Fruit fly (Drosophila melanogaster) whole organism, embryonic: Measurements from ENCODE around the gene Ubc6.

ENCODE experiments used
- Asciz ChIP-seq: fragments of 200-800 bp; sonication (Bioruptor generic); optimal IDR thresholded peaks from 2 replicates; lab custom pipeline; 2017; ENCODE audit warnings: missing biosample characterization, mild to moderate bottlenecking, missing genetic modification characterization, missing genetic modification reagents
- Bdp1 ChIP-seq: fragments of 200-800 bp; sonication (Bioruptor generic); optimal IDR thresholded peaks from 3 replicates; lab custom pipeline; 2016; ENCODE audit warnings: missing biosample characterization, missing genetic modification characterization
- CG11696 ChIP-seq: fragments of 200-800 bp; sonication (Bioruptor generic); IDR thresholded peaks from 2 replicates; pipeline ENCODE4 v1.3.6; 2022; ENCODE audit warnings: missing biosample characterization, missing genetic modification characterization
- CG12219 ChIP-seq: fragments of 200-800 bp; sonication (Bioruptor generic); optimal IDR thresholded peaks from 3 replicates; lab custom pipeline; 2018; ENCODE audit warnings: missing biosample characterization, mild to moderate bottlenecking, missing genetic modification characterization
- CG13775 ChIP-seq: fragments of 200-800 bp; sonication (Bioruptor generic); optimal IDR thresholded peaks from 3 replicates; lab custom pipeline; 2017; ENCODE audit warnings: missing biosample characterization, mild to moderate bottlenecking, missing genetic modification characterization
- CG14667 ChIP-seq: fragments of 200-800 bp; sonication (Bioruptor generic); IDR thresholded peaks from 2 replicates; pipeline ENCODE4 v1.3.6; 2022; ENCODE audit warnings: missing biosample characterization, missing genetic modification characterization
- CG16813 ChIP-seq: fragments of 200-800 bp; sonication (Bioruptor generic); IDR thresholded peaks from 3 replicates; pipeline ENCODE4 v1.3.6; 2022; ENCODE audit warnings: missing biosample characterization, missing genetic modification characterization; ENCODE audit not compliant: partially characterized antibody
- CG17385 ChIP-seq: fragments of 200-800 bp; sonication (Bioruptor generic); optimal IDR thresholded peaks from 3 replicates; lab custom pipeline; 2018; ENCODE audit warnings: missing biosample characterization, mild to moderate bottlenecking, missing genetic modification characterization
- CG2129 ChIP-seq: fragments of 200-800 bp; sonication (Bioruptor generic); IDR thresholded peaks from 2 replicates; pipeline ENCODE4 v1.3.6; 2022; ENCODE audit warnings: missing biosample characterization, missing genetic modification characterization; ENCODE audit not compliant: partially characterized antibody
- CG2889 ChIP-seq: fragments of 200-800 bp; sonication (Bioruptor generic); IDR thresholded peaks from 3 replicates; pipeline ENCODE4 v1.3.6; 2022; ENCODE audit warnings: missing biosample characterization, missing genetic modification characterization
- CG3163 ChIP-seq: fragments of 200-800 bp; sonication (Bioruptor generic); optimal IDR thresholded peaks from 3 replicates; lab custom pipeline; 2016; ENCODE audit warnings: missing biosample characterization, missing genetic modification characterization
- CG33557 ChIP-seq: fragments of 200-800 bp; sonication (Bioruptor generic); optimal IDR thresholded peaks from 2 replicates; lab custom pipeline; 2019; ENCODE audit warnings: missing biosample characterization, mild to moderate bottlenecking, missing genetic modification characterization, moderate library complexity
- CG7357 ChIP-seq: fragments of 200-800 bp; sonication (Bioruptor generic); IDR thresholded peaks from 3 replicates; pipeline ENCODE4 v1.3.6; 2022; ENCODE audit warnings: missing biosample characterization, missing genetic modification characterization
- CG7928 ChIP-seq: fragments of 200-800 bp; sonication (Bioruptor generic); optimal IDR thresholded peaks from 2 replicates; lab custom pipeline; 2017; ENCODE audit warnings: missing biosample characterization, mild to moderate bottlenecking, missing genetic modification characterization
- CG9609 ChIP-seq: fragments of 200-800 bp; sonication (Bioruptor generic); optimal IDR thresholded peaks from 3 replicates; lab custom pipeline; 2016; ENCODE audit warnings: missing biosample characterization, missing genetic modification characterization
- Dbx ChIP-seq: fragments of 200-800 bp; sonication (Bioruptor generic); IDR thresholded peaks from 3 replicates; pipeline ENCODE4 v1.3.6; 2022; ENCODE audit warnings: missing biosample characterization, missing genetic modification characterization
- Dip2 ChIP-seq: fragments of 200-800 bp; sonication (Bioruptor generic); IDR thresholded peaks from 2 replicates; pipeline ENCODE4 v1.3.6; 2022; ENCODE audit warnings: missing biosample characterization, missing genetic modification characterization
- Dref ChIP-seq: fragments of 200-800 bp; sonication (Bioruptor generic); IDR thresholded peaks from 2 replicates; pipeline ENCODE4 v1.3.6; 2022; ENCODE audit warnings: missing biosample characterization, missing genetic modification characterization
- Elba2 ChIP-seq: fragments of 200-800 bp; sonication (Bioruptor generic); optimal IDR thresholded peaks from 3 replicates; lab custom pipeline; 2016; ENCODE audit warnings: missing biosample characterization, missing genetic modification characterization
- Fer1 ChIP-seq: fragments of 200-800 bp; sonication (Bioruptor generic); optimal IDR thresholded peaks from 2 replicates; lab custom pipeline; 2017; ENCODE audit warnings: missing biosample characterization, mild to moderate bottlenecking, missing genetic modification characterization
- Fer2 ChIP-seq: fragments of 200-800 bp; sonication (Bioruptor generic); optimal IDR thresholded peaks from 2 replicates; lab custom pipeline; 2018; ENCODE audit warnings: missing biosample characterization, mild to moderate bottlenecking, missing genetic modification characterization, moderate library complexity
- HLH4C ChIP-seq: fragments of 200-800 bp; sonication (Bioruptor generic); IDR thresholded peaks from 3 replicates; pipeline ENCODE4 v1.3.6; 2022; ENCODE audit warnings: missing biosample characterization, missing genetic modification characterization; ENCODE audit not compliant: partially characterized antibody
- Hand ChIP-seq: fragments of 200-800 bp; sonication (Bioruptor generic); optimal IDR thresholded peaks from 2 replicates; lab custom pipeline; 2017; ENCODE audit warnings: mild to moderate bottlenecking, missing biosample characterization, missing genetic modification reagents, missing genetic modification characterization
- HmgD ChIP-seq: fragments of 200-800 bp; sonication (Bioruptor generic); optimal IDR thresholded peaks from 3 replicates; lab custom pipeline; 2016; ENCODE audit warnings: missing biosample characterization, missing genetic modification characterization
- Hsf ChIP-seq: fragments of 200-800 bp; sonication (Bioruptor generic); optimal IDR thresholded peaks from 3 replicates; lab custom pipeline; 2016; ENCODE audit warnings: missing biosample characterization, missing genetic modification characterization
- Lhr ChIP-seq: fragments of 200-800 bp; sonication (Bioruptor generic); optimal IDR thresholded peaks from 3 replicates; lab custom pipeline; 2017; ENCODE audit warnings: mild to moderate bottlenecking, missing biosample characterization, missing genetic modification reagents, missing genetic modification characterization
- Side ChIP-seq: fragments of 200-800 bp; sonication (Bioruptor generic); optimal IDR thresholded peaks from 2 replicates; lab custom pipeline; 2016; ENCODE audit warnings: missing biosample characterization, missing genetic modification characterization
- TFAM ChIP-seq: fragments of 200-800 bp; sonication (Bioruptor generic); optimal IDR thresholded peaks from 2 replicates; lab custom pipeline; 2017; ENCODE audit warnings: missing biosample characterization, missing genetic modification characterization, inconsistent platforms
- Taf1 ChIP-seq: fragments of 200-800 bp; sonication (Bioruptor generic); IDR thresholded peaks from 2 replicates; pipeline ENCODE4 v1.3.6; 2022; ENCODE audit warnings: missing biosample characterization, missing genetic modification characterization
- Xbp1 ChIP-seq: fragments of 200-800 bp; sonication (Bioruptor generic); optimal IDR thresholded peaks from 3 replicates; lab custom pipeline; 2016; ENCODE audit warnings: missing biosample characterization, mild to moderate bottlenecking, missing genetic modification characterization
- ase ChIP-seq: fragments of 200-800 bp; sonication (Bioruptor generic); IDR thresholded peaks from 3 replicates; pipeline ENCODE4 v1.3.6; 2022; ENCODE audit warnings: missing biosample characterization, missing genetic modification characterization
- ash1 ChIP-seq: fragments of 200-800 bp; sonication (Bioruptor generic); optimal IDR thresholded peaks from 2 replicates; lab custom pipeline; 2018; ENCODE audit warnings: missing biosample characterization, mild to moderate bottlenecking, missing genetic modification characterization
- crp ChIP-seq, 2 experiments: fragments of 200-800 bp; sonication (Bioruptor generic); optimal IDR thresholded peaks; 2 replicates in 1 of 2; 3 replicates in 1 of 2; lab custom pipeline; 2017; ENCODE audit warnings: missing biosample characterization in 2 of 2, missing genetic modification characterization in 2 of 2, mild to moderate bottlenecking in 1 of 2, moderate library complexity in 1 of 2
- da ChIP-seq: fragments of 200-800 bp; sonication (Bioruptor generic); optimal IDR thresholded peaks from 2 replicates; lab custom pipeline; 2016; ENCODE audit warnings: missing biosample characterization, missing genetic modification characterization
- en ChIP-seq: fragments of 200-800 bp; sonication (Bioruptor generic); optimal IDR thresholded peaks from 2 replicates; lab custom pipeline; 2016; ENCODE audit warnings: missing biosample characterization, missing genetic modification characterization
- gce ChIP-seq: fragments of 200-800 bp; sonication (Bioruptor generic); IDR thresholded peaks from 3 replicates; pipeline ENCODE4 v1.3.6; 2022; ENCODE audit warnings: missing biosample characterization, missing genetic modification characterization
- ham ChIP-seq: fragments of 200-800 bp; sonication (Bioruptor generic); IDR thresholded peaks from 2 replicates; pipeline ENCODE4 v1.3.6; 2022; ENCODE audit warnings: missing biosample characterization, missing genetic modification characterization
- hb ChIP-seq: fragments of 200-800 bp; sonication (Bioruptor generic); IDR thresholded peaks from 3 replicates; pipeline ENCODE4 v1.3.6; 2022; ENCODE audit warnings: missing biosample characterization, missing genetic modification characterization; ENCODE audit not compliant: partially characterized antibody
- kay ChIP-seq: fragments of 200-800 bp; sonication (Bioruptor generic); optimal IDR thresholded peaks from 2 replicates; lab custom pipeline; 2016; ENCODE audit warnings: missing biosample characterization, missing genetic modification characterization
- klu ChIP-seq: fragments of 200-800 bp; sonication (Bioruptor generic); IDR thresholded peaks from 2 replicates; pipeline ENCODE4 v1.3.6; 2022; ENCODE audit warnings: missing biosample characterization, missing genetic modification characterization
- odd ChIP-seq: fragments of 200-800 bp; sonication (Bioruptor generic); optimal IDR thresholded peaks from 2 replicates; lab custom pipeline; 2017; ENCODE audit warnings: missing biosample characterization, mild to moderate bottlenecking, missing genetic modification characterization
- peb ChIP-seq: fragments of 200-800 bp; sonication (Bioruptor generic); IDR thresholded peaks from 2 replicates; pipeline ENCODE4 v1.3.6; 2022; ENCODE audit warnings: missing biosample characterization, missing genetic modification characterization
- ranshi ChIP-seq: fragments of 200-800 bp; sonication (Bioruptor generic); IDR thresholded peaks from 2 replicates; pipeline ENCODE4 v1.3.6; 2022; ENCODE audit warnings: missing biosample characterization, missing genetic modification characterization
- sc ChIP-seq, 3 experiments: fragments of >200 bp in 2 of 3; fragments of 200-800 bp in 1 of 3; sonication (Bioruptor generic) in 1 of 3; optimal IDR thresholded peaks; 2 replicates in 2 of 3; 3 replicates in 1 of 3; lab custom pipeline; 2017; ENCODE audit warnings: mild to moderate bottlenecking in 1 of 3, missing biosample characterization in 1 of 3, missing genetic modification characterization in 1 of 3, missing genetic modification reagents in 1 of 3
- slou ChIP-seq: fragments of 200-800 bp; sonication (Bioruptor generic); optimal IDR thresholded peaks from 3 replicates; lab custom pipeline; 2016; ENCODE audit warnings: missing biosample characterization, missing genetic modification characterization
- sna ChIP-seq: fragments of 200-800 bp; sonication (Bioruptor generic); IDR thresholded peaks from 2 replicates; pipeline ENCODE4 v1.3.6; 2022; ENCODE audit warnings: missing biosample characterization, missing genetic modification characterization; ENCODE audit not compliant: partially characterized antibody
- so ChIP-seq: fragments of 200-800 bp; sonication (Bioruptor generic); IDR thresholded peaks from 3 replicates; pipeline ENCODE4 v1.3.6; 2022; ENCODE audit warnings: missing biosample characterization, missing genetic modification characterization
- sob ChIP-seq: fragments of 200-800 bp; sonication (Bioruptor generic); IDR thresholded peaks from 2 replicates; pipeline ENCODE4 v1.3.6; 2022; ENCODE audit warnings: missing biosample characterization, missing genetic modification characterization
- wdn ChIP-seq: fragments of 200-800 bp; sonication (Bioruptor generic); IDR thresholded peaks from 2 replicates; pipeline ENCODE4 v1.3.6; 2022; ENCODE audit warnings: missing biosample characterization, missing genetic modification characterization

Ubc6 gene

DNA sequence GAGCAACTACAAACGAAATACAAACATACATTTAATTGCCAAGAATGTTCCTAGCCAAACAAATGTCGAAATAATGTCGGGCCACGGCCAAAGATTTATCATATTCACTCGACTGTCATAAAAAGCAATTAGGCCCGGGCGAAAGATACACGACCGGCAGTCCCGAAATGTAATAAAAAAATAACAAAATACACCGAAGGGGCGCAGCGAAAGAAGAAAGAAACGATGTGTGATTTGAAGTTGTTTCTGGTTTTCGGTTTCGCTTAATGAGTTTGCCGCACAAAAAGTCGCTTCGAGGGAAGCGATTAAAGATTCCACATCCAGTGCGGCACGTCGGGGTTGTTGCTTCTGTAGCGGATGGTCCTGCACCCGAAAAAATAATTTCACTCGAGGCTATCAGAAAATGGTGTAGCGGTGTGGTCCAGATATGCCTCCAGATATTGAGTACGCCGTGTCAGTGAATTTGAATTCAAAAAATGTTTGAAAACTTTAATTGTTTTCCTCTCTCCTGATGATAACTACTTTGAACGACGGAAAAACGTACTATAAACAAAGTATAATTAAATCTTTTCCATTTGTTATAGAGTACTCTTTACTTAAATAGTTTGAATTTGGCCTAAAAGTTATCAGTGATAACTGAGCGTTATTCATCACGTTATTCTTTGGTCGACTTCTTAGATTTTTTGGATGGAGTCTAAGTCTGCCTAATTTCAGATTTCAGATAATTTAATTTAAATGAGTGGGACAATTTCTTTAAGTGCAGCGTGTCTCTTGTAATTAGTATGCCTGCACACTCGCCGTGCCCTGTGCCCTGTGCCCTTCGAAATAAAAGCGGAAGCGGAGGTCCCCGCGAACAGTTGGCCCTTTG lies 36.9 kb upstream of the Ubc6 start (continued):
- TF ChIP-seq CG16813 (no peak), HLH4C (GFP tag; lab: Robert Waterston, UW) (no peak), sc (optimal IDR thresholded peaks at IDR 0.05; lab: Kevin White, UChicago) (no peak), sc (GFP tag; optimal IDR thresholded peaks at IDR 0.05; lab: Kevin White, UChicago) (peak; percentile 15), CG11696 (GFP tag; lab: Robert Waterston, UW) (no peak), Bdp1 (GFP tag; lab: Kevin White, UChicago) (no peak), HmgD (GFP tag; lab: Kevin White, UChicago) (no peak), Hsf (GFP tag; lab: Kevin White, UChicago) (peak; percentile 46), odd (GFP tag; lab: Kevin White, UChicago) (peak; percentile 44), Dip2 (GFP tag; lab: Robert Waterston, UW) (no peak), Asciz (peak; percentile 53), Lhr (GFP tag; lab: Kevin White, UChicago) (peak; percentile 38), ase (GFP tag; lab: Robert Waterston, UW) (no peak), CG12219 (GFP tag; lab: Kevin White, UChicago) (no peak), CG2889 (no peak), CG9609 (GFP tag; lab: Kevin White, UChicago) (peak; percentile 46), Xbp1 (peak; percentile 47), slou (GFP tag; lab: Kevin White, UChicago) (no peak), Side (GFP tag; lab: Kevin White, UChicago) (peak; percentile 18), da (GFP tag; lab: Kevin White, UChicago) (no peak), kay (no peak), gce (GFP tag; lab: Robert Waterston, UW) (0 out of 3 replicates have a peak, but pooled peaks have one; percentile 17), ash1 (no peak), ranshi (GFP tag; lab: Robert Waterston, UW) (0 out of 2 replicates have a peak, but pooled peaks have one; percentile 4), CG7357 (GFP tag; lab: Robert Waterston, UW) (no peak), CG2129 (GFP tag; lab: Robert Waterston, UW) (no peak), CG14667 (GFP tag; lab: Robert Waterston, UW) (no peak), so (GFP tag; lab: Robert Waterston, UW) (no peak), Taf1 (GFP tag; lab: Robert Waterston, UW) (no peak), crp (GFP tag; optimal IDR thresholded peaks at IDR 0.05; lab: Kevin White, UChicago) (no peak), en (GFP tag; lab: Kevin White, UChicago) (peak; percentile 36), Fer2 (no peak), Fer1 (GFP tag; lab: Kevin White, UChicago) (no peak), wdn (no peak), sob (GFP tag; lab: Robert Waterston, UW) (peak; percentile 7; the same call in 1 of the 2 replicates), klu (no peak), CG17385 (GFP tag; lab: Kevin White, UChicago) (peak; percentile 15), Dref (no peak), CG3163 (GFP tag; lab: Kevin White, UChicago) (peak; percentile 0), ham (no peak), TFAM (no peak), hb (GFP tag; lab: Robert Waterston, UW) (no peak), CG13775 (GFP tag; lab: Kevin White, UChicago) (peak; percentile 71), CG7928 (GFP tag; lab: Kevin White, UChicago) (no peak), Dbx (no peak), CG33557 (GFP tag; lab: Kevin White, UChicago) (peak; percentile 69), peb (GFP tag; lab: Robert Waterston, UW) (no peak), Elba2 (GFP tag; lab: Kevin White, UChicago) (no peak), Hand (GFP tag; lab: Kevin White, UChicago) (no peak), sna (GFP tag; lab: Robert Waterston, UW) (no peak)
